Fruit fly (Drosophila melanogaster) whole organism, embryonic: Measurements from ENCODE around the gene CG18542.

Source experiments
- Adf1 ChIP-seq: fragments of 200-800 bp; sonication (Bioruptor generic); IDR thresholded peaks from 2 replicates; pipeline ENCODE4 v1.3.6; 2022; ENCODE audit warnings: missing biosample characterization, missing genetic modification characterization
- Atf3 ChIP-seq: fragments of 200-800 bp; sonication (Bioruptor generic); optimal IDR thresholded peaks from 3 replicates; lab custom pipeline; 2016; ENCODE audit warnings: missing biosample characterization, missing genetic modification characterization
- BEAF-32 ChIP-seq: fragments of 200-800 bp; sonication (Bioruptor generic); optimal IDR thresholded peaks from 3 replicates; lab custom pipeline; 2017; ENCODE audit warnings: missing biosample characterization, missing genetic modification characterization, mild to moderate bottlenecking, moderate library complexity, missing genetic modification reagents
- CG10267 ChIP-seq: fragments of 200-800 bp; sonication (Bioruptor generic); optimal IDR thresholded peaks from 2 replicates; lab custom pipeline; 2018; ENCODE audit warnings: missing biosample characterization, mild to moderate bottlenecking, missing genetic modification characterization, moderate library complexity
- CG11398 ChIP-seq: fragments of 200-800 bp; sonication (Bioruptor generic); optimal IDR thresholded peaks from 2 replicates; lab custom pipeline; 2016; ENCODE audit warnings: missing biosample characterization, missing genetic modification characterization
- CG11696 ChIP-seq: fragments of 200-800 bp; sonication (Bioruptor generic); IDR thresholded peaks from 2 replicates; pipeline ENCODE4 v1.3.6; 2022; ENCODE audit warnings: missing biosample characterization, missing genetic modification characterization
- CG11723 ChIP-seq: fragments of 200-800 bp; sonication (Bioruptor generic); optimal IDR thresholded peaks from 2 replicates; lab custom pipeline; 2017; ENCODE audit warnings: missing biosample characterization, mild to moderate bottlenecking, missing genetic modification characterization
- CG12659 ChIP-seq: fragments of 200-800 bp; sonication (Bioruptor generic); optimal IDR thresholded peaks from 3 replicates; lab custom pipeline; 2017; ENCODE audit warnings: mild to moderate bottlenecking, missing biosample characterization, missing genetic modification reagents, missing genetic modification characterization
- CG13296 ChIP-seq: fragments of 200-800 bp; sonication (Bioruptor generic); optimal IDR thresholded peaks from 3 replicates; lab custom pipeline; 2018; ENCODE audit warnings: missing biosample characterization, mild to moderate bottlenecking, missing genetic modification characterization
- CG1602 ChIP-seq: fragments of 200-800 bp; sonication (Bioruptor generic); optimal IDR thresholded peaks from 3 replicates; lab custom pipeline; 2016; ENCODE audit warnings: missing biosample characterization, missing genetic modification characterization
- CG1647 ChIP-seq: fragments of 200-800 bp; sonication (Bioruptor generic); optimal IDR thresholded peaks from 3 replicates; lab custom pipeline; 2016; ENCODE audit warnings: missing biosample characterization, missing genetic modification characterization
- CG1792 ChIP-seq: fragments of 200-800 bp; sonication (Bioruptor generic); optimal IDR thresholded peaks from 2 replicates; lab custom pipeline; 2016; ENCODE audit warnings: missing biosample characterization, missing genetic modification characterization
- CG18599 ChIP-seq: fragments of 200-800 bp; sonication (Bioruptor generic); optimal IDR thresholded peaks from 3 replicates; lab custom pipeline; 2017; ENCODE audit warnings: missing biosample characterization, missing genetic modification characterization, mild to moderate bottlenecking, moderate library complexity, missing genetic modification reagents
- CG2116 ChIP-seq: fragments of 200-800 bp; sonication (Bioruptor generic); optimal IDR thresholded peaks from 3 replicates; lab custom pipeline; 2018; ENCODE audit warnings: missing biosample characterization, mild to moderate bottlenecking, missing genetic modification characterization
- CG31365 ChIP-seq: fragments of 200-800 bp; sonication (Bioruptor generic); optimal IDR thresholded peaks from 2 replicates; lab custom pipeline; 2018; ENCODE audit warnings: missing biosample characterization, mild to moderate bottlenecking, missing genetic modification characterization
- CG34376 ChIP-seq: fragments of 200-800 bp; sonication (Bioruptor generic); optimal IDR thresholded peaks from 2 replicates; lab custom pipeline; 2018; ENCODE audit warnings: missing biosample characterization, mild to moderate bottlenecking, missing genetic modification characterization
- CG3847 ChIP-seq: fragments of 200-800 bp; sonication (Bioruptor generic); IDR thresholded peaks from 2 replicates; pipeline ENCODE4 v1.3.6; 2022; ENCODE audit warnings: missing biosample characterization, missing genetic modification characterization
- CG4360 ChIP-seq: fragments of 200-800 bp; sonication (Bioruptor generic); IDR thresholded peaks from 2 replicates; pipeline ENCODE4 v1.3.6; 2022; ENCODE audit warnings: missing biosample characterization, missing genetic modification characterization
- CG43689 ChIP-seq: fragments of 200-800 bp; sonication (Bioruptor generic); IDR thresholded peaks from 2 replicates; pipeline ENCODE4 v1.3.6; 2022; ENCODE audit warnings: missing biosample characterization, missing genetic modification characterization
- CG4424 ChIP-seq: fragments of 200-800 bp; sonication (Bioruptor generic); optimal IDR thresholded peaks from 3 replicates; lab custom pipeline; 2016; ENCODE audit warnings: missing biosample characterization, missing genetic modification characterization
- CG7556 ChIP-seq: fragments of 200-800 bp; sonication (Bioruptor generic); optimal IDR thresholded peaks from 2 replicates; lab custom pipeline; 2017; ENCODE audit warnings: missing biosample characterization, mild to moderate bottlenecking, missing genetic modification characterization
- CG7987 ChIP-seq: fragments of 200-800 bp; sonication (Bioruptor generic); optimal IDR thresholded peaks from 2 replicates; lab custom pipeline; 2018; ENCODE audit warnings: missing biosample characterization, mild to moderate bottlenecking, missing genetic modification characterization, moderate library complexity
- CG8089 ChIP-seq: fragments of 200-800 bp; sonication (Bioruptor generic); optimal IDR thresholded peaks from 3 replicates; lab custom pipeline; 2016; ENCODE audit warnings: missing biosample characterization, missing genetic modification characterization
- CG8290 ChIP-seq, 3 experiments: fragments of 200-800 bp; sonication (Bioruptor generic); optimal IDR thresholded peaks; 2 replicates each; lab custom pipeline; 2016 to 2019; ENCODE audit warnings: missing biosample characterization in 3 of 3, missing genetic modification characterization in 3 of 3, mild to moderate bottlenecking in 2 of 3, moderate library complexity in 1 of 3
- CG8388 ChIP-seq: fragments of 200-800 bp; sonication (Bioruptor generic); optimal IDR thresholded peaks from 2 replicates; lab custom pipeline; 2019; ENCODE audit warnings: missing biosample characterization, mild to moderate bottlenecking, missing genetic modification characterization, moderate library complexity
- Camta ChIP-seq: fragments of 200-800 bp; sonication (Bioruptor generic); optimal IDR thresholded peaks from 2 replicates; lab custom pipeline; 2016; ENCODE audit warnings: missing biosample characterization, missing genetic modification characterization
- CrebB ChIP-seq: fragments of 200-800 bp; sonication (Bioruptor generic); optimal IDR thresholded peaks from 3 replicates; lab custom pipeline; 2018; ENCODE audit warnings: missing biosample characterization, mild to moderate bottlenecking, missing genetic modification characterization
- Dip2 ChIP-seq: fragments of 200-800 bp; sonication (Bioruptor generic); IDR thresholded peaks from 2 replicates; pipeline ENCODE4 v1.3.6; 2022; ENCODE audit warnings: missing biosample characterization, missing genetic modification characterization
- Dp ChIP-seq: fragments of 200-800 bp; sonication (Bioruptor generic); optimal IDR thresholded peaks from 2 replicates; lab custom pipeline; 2018; ENCODE audit warnings: missing biosample characterization, mild to moderate bottlenecking, missing genetic modification characterization, moderate library complexity
- Elba2 ChIP-seq: fragments of 200-800 bp; sonication (Bioruptor generic); optimal IDR thresholded peaks from 3 replicates; lab custom pipeline; 2016; ENCODE audit warnings: missing biosample characterization, missing genetic modification characterization
- HLH54F ChIP-seq: fragments of 200-800 bp; sonication (Bioruptor generic); optimal IDR thresholded peaks from 3 replicates; lab custom pipeline; 2016; ENCODE audit warnings: missing biosample characterization, missing genetic modification characterization
- Hsf ChIP-seq: fragments of 200-800 bp; sonication (Bioruptor generic); optimal IDR thresholded peaks from 3 replicates; lab custom pipeline; 2016; ENCODE audit warnings: missing biosample characterization, missing genetic modification characterization
- MESR4 ChIP-seq: fragments of 200-800 bp; sonication (Bioruptor generic); optimal IDR thresholded peaks from 2 replicates; lab custom pipeline; 2018; ENCODE audit warnings: missing biosample characterization, mild to moderate bottlenecking, missing genetic modification characterization, moderate library complexity
- NC2β ChIP-seq: fragments of 200-800 bp; sonication (Bioruptor generic); optimal IDR thresholded peaks from 2 replicates; lab custom pipeline; 2016; ENCODE audit warnings: missing biosample characterization, missing genetic modification characterization
- Rfx ChIP-seq: fragments of 200-800 bp; sonication (Bioruptor generic); IDR thresholded peaks from 2 replicates; pipeline ENCODE4 v1.3.6; 2022; ENCODE audit warnings: missing biosample characterization, missing genetic modification characterization
- Xbp1 ChIP-seq: fragments of 200-800 bp; sonication (Bioruptor generic); optimal IDR thresholded peaks from 3 replicates; lab custom pipeline; 2016; ENCODE audit warnings: missing biosample characterization, mild to moderate bottlenecking, missing genetic modification characterization
- abd-A ChIP-seq: fragments of 200-800 bp; sonication (Bioruptor generic); optimal IDR thresholded peaks from 3 replicates; lab custom pipeline; 2019; ENCODE audit warnings: missing biosample characterization, mild to moderate bottlenecking, missing genetic modification characterization, moderate library complexity
- bcd ChIP-seq: fragments of 200-800 bp; sonication (Bioruptor generic); optimal IDR thresholded peaks from 2 replicates; lab custom pipeline; 2017; ENCODE audit warnings: missing biosample characterization, mild to moderate bottlenecking, missing genetic modification characterization
- btn ChIP-seq: fragments of 200-800 bp; sonication (Bioruptor generic); optimal IDR thresholded peaks from 2 replicates; lab custom pipeline; 2016; ENCODE audit warnings: missing biosample characterization, missing genetic modification characterization
- en ChIP-seq: fragments of 200-800 bp; sonication (Bioruptor generic); optimal IDR thresholded peaks from 2 replicates; lab custom pipeline; 2016; ENCODE audit warnings: missing biosample characterization, missing genetic modification characterization
- fd102C ChIP-seq: fragments of 200-800 bp; sonication (Bioruptor generic); optimal IDR thresholded peaks from 2 replicates; lab custom pipeline; 2018; ENCODE audit warnings: missing biosample characterization, mild to moderate bottlenecking, missing genetic modification characterization, moderate library complexity
- fru ChIP-seq: fragments of >200 bp; optimal IDR thresholded peaks from 2 replicates; lab custom pipeline; 2017
- ftz-f1 ChIP-seq: fragments of 200-800 bp; sonication (Bioruptor generic); optimal IDR thresholded peaks from 2 replicates; lab custom pipeline; 2016; ENCODE audit warnings: missing biosample characterization, missing genetic modification characterization
- grn ChIP-seq: fragments of 200-800 bp; sonication (Bioruptor generic); optimal IDR thresholded peaks from 3 replicates; lab custom pipeline; 2017; ENCODE audit warnings: missing biosample characterization, missing genetic modification characterization
- kah ChIP-seq: fragments of 200-800 bp; sonication (Bioruptor generic); optimal IDR thresholded peaks from 2 replicates; lab custom pipeline; 2018; ENCODE audit warnings: missing biosample characterization, mild to moderate bottlenecking, missing genetic modification characterization
- maf-S ChIP-seq: fragments of 200-800 bp; sonication (Bioruptor generic); optimal IDR thresholded peaks from 2 replicates; lab custom pipeline; 2016; ENCODE audit warnings: missing biosample characterization, missing genetic modification characterization
- onecut ChIP-seq: fragments of 200-800 bp; sonication (Bioruptor generic); IDR thresholded peaks from 2 replicates; pipeline ENCODE4 v1.3.6; 2022; ENCODE audit warnings: missing biosample characterization, missing genetic modification characterization
- pita ChIP-seq: fragments of 200-800 bp; sonication (Bioruptor generic); optimal IDR thresholded peaks from 2 replicates; lab custom pipeline; 2017; ENCODE audit warnings: missing biosample characterization, mild to moderate bottlenecking, missing genetic modification characterization
- schlank ChIP-seq: fragments of 200-800 bp; sonication (Bioruptor generic); optimal IDR thresholded peaks from 2 replicates; lab custom pipeline; 2018; ENCODE audit warnings: missing biosample characterization, mild to moderate bottlenecking, missing genetic modification characterization
- vnd ChIP-seq: fragments of 200-800 bp; sonication (Bioruptor generic); IDR thresholded peaks from 3 replicates; pipeline ENCODE4 v1.3.6; 2022; ENCODE audit warnings: missing biosample characterization, missing genetic modification characterization; ENCODE audit not compliant: partially characterized antibody
- zen ChIP-seq: fragments of 200-800 bp; sonication (Bioruptor generic); optimal IDR thresholded peaks from 3 replicates; lab custom pipeline; 2018; ENCODE audit warnings: missing biosample characterization, mild to moderate bottlenecking, missing genetic modification characterization, moderate library complexity

Gene CG18542

dm6 chr3R:9710886-9711285, 25.3 kb downstream of the CG18542 start, which contains the start of the genes trbd and dmt (continued):
- TF ChIP-seq Rfx (GFP tag; lab: Robert Waterston, UW), result no peak
- no peak for TF ChIP-seq CG43689
- peak; percentile 50 for TF ChIP-seq Atf3
- no peak for TF ChIP-seq grn (GFP tag; lab: Kevin White, UChicago)
- TF ChIP-seq fru (lab: Kevin White, UChicago), result no peak
- no peak for TF ChIP-seq abd-A (tag; lab: Kevin White, UChicago)
- no peak for TF ChIP-seq CG3847
- TF ChIP-seq Dp (GFP tag; lab: Kevin White, UChicago), result peak; percentile 84
- TF ChIP-seq vnd (GFP tag; lab: Robert Waterston, UW), result no peak
- TF ChIP-seq zen (tag; lab: Kevin White, UChicago), result peak; percentile 69
- TF ChIP-seq CG12659 (GFP tag; lab: Kevin White, UChicago), result peak; percentile 95
- no peak for TF ChIP-seq Adf1 (GFP tag; lab: Robert Waterston, UW)
- TF ChIP-seq CG34376 (GFP tag; lab: Kevin White, UChicago), result peak; percentile 51
- peak; percentile 74 for TF ChIP-seq HLH54F (GFP tag; lab: Kevin White, UChicago)
- peak; percentile 55 for TF ChIP-seq fd102C (GFP tag; lab: Kevin White, UChicago)
- no peak for TF ChIP-seq CG7556
- peak; percentile 66 for TF ChIP-seq CG1647 (GFP tag; lab: Kevin White, UChicago)
- peak; percentile 44 for TF ChIP-seq CG8089 (GFP tag; lab: Kevin White, UChicago)
- peak; percentile 69 for TF ChIP-seq maf-S
- peak; percentile 67 for TF ChIP-seq CG8290 (GFP tag; optimal IDR thresholded peaks at IDR 0.05; lab: Kevin White, UChicago)
- no peak for TF ChIP-seq CG8290 (tag; optimal IDR thresholded peaks at IDR 0.05; lab: Kevin White, UChicago)
- peak; percentile 98 for TF ChIP-seq CG10267
- TF ChIP-seq btn (GFP tag; lab: Kevin White, UChicago), result peak; percentile 19
- no peak for TF ChIP-seq CG4424 (GFP tag; lab: Kevin White, UChicago)
- TF ChIP-seq pita (GFP tag; lab: Kevin White, UChicago), result peak; percentile 83
- TF ChIP-seq kah (GFP tag; lab: Kevin White, UChicago), result peak; percentile 78
- TF ChIP-seq NC2β (GFP tag; lab: Kevin White, UChicago), result peak; percentile 79
- TF ChIP-seq CG8388, result no peak
- TF ChIP-seq CG1792, result peak; percentile 69
- TF ChIP-seq CG4360 (GFP tag; lab: Robert Waterston, UW), result no peak
- TF ChIP-seq CG18599, result no peak
- peak; percentile 82 for TF ChIP-seq BEAF-32 (GFP tag; lab: Kevin White, UChicago)
- TF ChIP-seq ftz-f1 (GFP tag; lab: Kevin White, UChicago), result peak; percentile 97
- TF ChIP-seq CG11696 (GFP tag; lab: Robert Waterston, UW), result no peak
- TF ChIP-seq CG1602, result peak; percentile 40
- no peak for TF ChIP-seq CG13296 (GFP tag; lab: Kevin White, UChicago)
- TF ChIP-seq Camta (GFP tag; lab: Kevin White, UChicago), result peak; percentile 50
- TF ChIP-seq Dip2, result no peak
- TF ChIP-seq CG7987 (GFP tag; lab: Kevin White, UChicago), result peak; percentile 79
- TF ChIP-seq CG11398 (GFP tag; lab: Kevin White, UChicago), result peak; percentile 50
- TF ChIP-seq CrebB (tag; lab: Kevin White, UChicago), result peak; percentile 49
- no peak for TF ChIP-seq CG31365
- peak; percentile 28 for TF ChIP-seq onecut
- no peak for TF ChIP-seq CG11723 (GFP tag; lab: Kevin White, UChicago)
- peak; percentile 77 for TF ChIP-seq Xbp1 (GFP tag; lab: Kevin White, UChicago)
- peak; percentile 37 for TF ChIP-seq Hsf (GFP tag; lab: Kevin White, UChicago)
- peak; percentile 94 for TF ChIP-seq MESR4 (GFP tag; lab: Kevin White, UChicago)
- peak; percentile 81 for TF ChIP-seq CG2116 (GFP tag; lab: Kevin White, UChicago)
- TF ChIP-seq Elba2 (GFP tag; lab: Kevin White, UChicago), result peak; percentile 72
- TF ChIP-seq en, result no peak
- no peak for TF ChIP-seq bcd (GFP tag; lab: Kevin White, UChicago)
- TF ChIP-seq schlank (tag; lab: Kevin White, UChicago), result peak; percentile 2
